Worm (Caenorhabditis elegans) whole organism, L4 larva: ENCODE results near the gene R09H10.7.
A peak's percentile ranks its signal among the peaks of the same experiment; 100 is the strongest.

Experiments used
- F49E8.2 ChIP-seq: sonication (generic microtip); optimal IDR thresholded peaks from 2 replicates; lab custom pipeline; 2016; ENCODE audit warnings: missing compliant biosample characterization, mild to moderate bottlenecking, missing genetic modification characterization, borderline replicate concordance
- ZK337.2 ChIP-seq: fragments of 200-800 bp; sonication (Bioruptor generic); IDR thresholded peaks from 2 replicates; pipeline ENCODE4 v1.3.6; 2022; ENCODE audit warnings: missing genetic modification reagents, missing genetic modification characterization, missing compliant biosample characterization
- ZK546.5 ChIP-seq, 2 experiments: sonication (generic microtip); optimal IDR thresholded peaks; 2 replicates each; lab custom pipeline; 2017; ENCODE audit warnings: missing biosample characterization in 2 of 2, missing genetic modification characterization in 2 of 2
- aha-1 ChIP-seq: fragments of 150-350 bp; peaks from one replicate; lab custom pipeline; 2014; ENCODE audit warnings: missing biosample characterization, missing genetic modification characterization
- ama-1 ChIP-seq: fragments of 150-350 bp; optimal IDR thresholded peaks from 2 replicates; lab custom pipeline; 2014; ENCODE audit warnings: inconsistent platforms, mixed read lengths
- attf-4 ChIP-seq: sonication (generic microtip); optimal IDR thresholded peaks from 3 replicates; lab custom pipeline; 2017; ENCODE audit warnings: missing biosample characterization, missing genetic modification characterization
- ceh-20 ChIP-seq: fragments of 200-800 bp; sonication (Bioruptor generic); IDR thresholded peaks from 2 replicates; pipeline ENCODE4 v1.3.6; 2022; ENCODE audit warnings: missing genetic modification reagents, missing genetic modification characterization, missing compliant biosample characterization
- ceh-28 ChIP-seq: fragments of 150-350 bp; optimal IDR thresholded peaks from 2 replicates; lab custom pipeline; 2014; ENCODE audit warnings: missing biosample characterization, missing genetic modification reagents, missing genetic modification characterization
- ceh-32 ChIP-seq: sonication (generic microtip); optimal IDR thresholded peaks from 2 replicates; lab custom pipeline; 2016; ENCODE audit warnings: mild to moderate bottlenecking, missing genetic modification characterization, missing compliant biosample characterization; ENCODE audit not compliant: poor library complexity
- ceh-44 ChIP-seq: fragments of 200-800 bp; sonication (Bioruptor generic); IDR thresholded peaks from 2 replicates; pipeline ENCODE4 v1.3.6; 2022; ENCODE audit warnings: missing genetic modification reagents, missing genetic modification characterization, missing compliant biosample characterization
- ceh-82 ChIP-seq: sonication (generic microtip); optimal IDR thresholded peaks from 2 replicates; lab custom pipeline; 2017; ENCODE audit warnings: missing biosample characterization, missing genetic modification characterization
- daf-16 ChIP-seq, 3 experiments: sonication (generic microtip); optimal IDR thresholded peaks; 2 replicates each; lab custom pipeline; 2016 to 2017; ENCODE audit warnings: missing genetic modification characterization in 3 of 3, missing genetic modification reagents in 3 of 3, mild to moderate bottlenecking in 2 of 3, missing compliant biosample characterization in 2 of 3, missing biosample characterization in 1 of 3, moderate library complexity in 1 of 3
- dmd-6 ChIP-seq: fragments of 200-800 bp; sonication (Bioruptor generic); IDR thresholded peaks from 2 replicates; pipeline ENCODE4 v1.3.6; 2022; ENCODE audit warnings: missing genetic modification reagents, missing genetic modification characterization, missing compliant biosample characterization
- dpl-1 ChIP-seq: fragments of 150-350 bp; optimal IDR thresholded peaks from 2 replicates; lab custom pipeline; 2014; ENCODE audit warnings: missing biosample characterization, missing genetic modification reagents, missing genetic modification characterization
- duxl-1 ChIP-seq: sonication (generic microtip); optimal IDR thresholded peaks from 2 replicates; lab custom pipeline; 2016; ENCODE audit warnings: mild to moderate bottlenecking, missing genetic modification characterization, moderate library complexity, missing compliant biosample characterization; ENCODE audit not compliant: poor library complexity
- fkh-10 ChIP-seq: fragments of 150-350 bp; optimal IDR thresholded peaks from 2 replicates; lab custom pipeline; 2014; ENCODE audit warnings: missing biosample characterization, missing genetic modification reagents, missing genetic modification characterization
- hif-1 ChIP-seq, 2 experiments: sonication (generic microtip); optimal IDR thresholded peaks; 2 replicates each; lab custom pipeline; 2016 to 2017; ENCODE audit warnings: missing compliant biosample characterization in 2 of 2, missing genetic modification characterization in 2 of 2, missing genetic modification reagents in 2 of 2, missing genotype in 2 of 2, mild to moderate bottlenecking in 1 of 2
- hlh-11 ChIP-seq: fragments of 200-800 bp; sonication (Bioruptor generic); optimal IDR thresholded peaks from 2 replicates; lab custom pipeline; 2018; ENCODE audit warnings: mild to moderate bottlenecking, missing genetic modification characterization, missing compliant biosample characterization
- lin-39 ChIP-seq: fragments of 150-350 bp; optimal IDR thresholded peaks from 2 replicates; lab custom pipeline; 2014; ENCODE audit warnings: missing biosample characterization, missing genetic modification reagents, missing genetic modification characterization
- lir-3 ChIP-seq: sonication (generic microtip); optimal IDR thresholded peaks from 2 replicates; lab custom pipeline; 2016; ENCODE audit warnings: mild to moderate bottlenecking, missing genetic modification characterization, missing compliant biosample characterization
- madf-9 ChIP-seq: fragments of 200-800 bp; sonication (Bioruptor generic); conservative IDR thresholded peaks from 2 replicates; pipeline ENCODE4 v1.3.6; 2022; ENCODE audit warnings: missing genetic modification reagents, missing genetic modification characterization, missing compliant biosample characterization
- mdl-1 ChIP-seq, 2 experiments: fragments of 150-350 bp in 1 of 2; sonication (generic microtip) in 1 of 2; optimal IDR thresholded peaks; 2 replicates each; lab custom pipeline; 2014 to 2017; ENCODE audit warnings: missing biosample characterization in 2 of 2, missing genetic modification characterization in 2 of 2
- nhr-102 ChIP-seq: sonication (generic microtip); optimal IDR thresholded peaks from 2 replicates; lab custom pipeline; 2016; ENCODE audit warnings: mild to moderate bottlenecking, missing genetic modification characterization, moderate library complexity, missing compliant biosample characterization
- nhr-111 ChIP-seq: fragments of 200-800 bp; sonication (Bioruptor generic); optimal IDR thresholded peaks from 2 replicates; lab custom pipeline; 2018; ENCODE audit warnings: mild to moderate bottlenecking, missing genetic modification characterization, missing compliant biosample characterization
- nhr-25 ChIP-seq: sonication (generic microtip); optimal IDR thresholded peaks from 2 replicates; lab custom pipeline; 2017; ENCODE audit warnings: missing genetic modification characterization, mild to moderate bottlenecking, missing compliant biosample characterization, antibody characterized with exemption, moderate library complexity, borderline replicate concordance; ENCODE audit not compliant: insufficient read depth
- nhr-28 ChIP-seq: fragments of 150-350 bp; optimal IDR thresholded peaks from 2 replicates; lab custom pipeline; 2014; ENCODE audit warnings: missing biosample characterization, missing genetic modification characterization
- nhr-6 ChIP-seq: fragments of 150-350 bp; optimal IDR thresholded peaks from 2 replicates; lab custom pipeline; 2014; ENCODE audit warnings: missing biosample characterization, missing genetic modification characterization
- nhr-76 ChIP-seq: fragments of 150-350 bp; optimal IDR thresholded peaks from 2 replicates; lab custom pipeline; 2014; ENCODE audit warnings: missing biosample characterization, missing genetic modification characterization
- pha-4 ChIP-seq, 2 experiments: fragments of 150-350 bp in 1 of 2; fragments of 200-800 bp in 1 of 2; sonication (Bioruptor generic) in 1 of 2; IDR thresholded peaks in 1 of 2; optimal IDR thresholded peaks in 1 of 2; 2 replicates each; pipeline versions ENCODE4 v1.3.6 to Lab custom; 2014 to 2022; ENCODE audit warnings: missing genetic modification characterization in 2 of 2, missing genetic modification reagents in 2 of 2, missing biosample characterization in 1 of 2, missing compliant biosample characterization in 1 of 2
- php-3 ChIP-seq: fragments of 200-800 bp; sonication (Bioruptor generic); IDR thresholded peaks from 2 replicates; pipeline ENCODE4 v1.3.6; 2022; ENCODE audit warnings: missing genetic modification reagents, missing genetic modification characterization, missing compliant biosample characterization
- rbr-2 ChIP-seq: sonication (generic microtip); optimal IDR thresholded peaks from 2 replicates; lab custom pipeline; 2016; ENCODE audit warnings: missing genotype, missing genetic modification characterization, missing compliant biosample characterization
- saeg-2 ChIP-seq: fragments of 200-800 bp; sonication (Bioruptor generic); IDR thresholded peaks from 2 replicates; pipeline ENCODE4 v1.3.6; 2022; ENCODE audit warnings: missing genetic modification reagents, missing genetic modification characterization, missing compliant biosample characterization
- spr-1 ChIP-seq: sonication (generic microtip); optimal IDR thresholded peaks from 2 replicates; lab custom pipeline; 2016; ENCODE audit warnings: mild to moderate bottlenecking, missing genetic modification characterization, missing compliant biosample characterization
- tag-97 ChIP-seq: fragments of 200-800 bp; sonication (Bioruptor generic); IDR thresholded peaks from 2 replicates; pipeline ENCODE4 v1.3.6; 2022; ENCODE audit warnings: missing genetic modification characterization, missing compliant biosample characterization
- tra-1 ChIP-seq: fragments of 200-800 bp; sonication (Bioruptor generic); IDR thresholded peaks from 2 replicates; pipeline ENCODE4 v1.3.6; 2022; ENCODE audit warnings: missing genetic modification reagents, missing genetic modification characterization, missing compliant biosample characterization
- unc-62 ChIP-seq, 3 experiments: fragments of 150-350 bp in 1 of 3; sonication (generic microtip); optimal IDR thresholded peaks in 2 of 3; peaks in 1 of 3; 1 replicate in 1 of 3; 2 replicates in 2 of 3; lab custom pipeline; 2014 to 2017; ENCODE audit warnings: missing biosample characterization in 3 of 3, missing genetic modification characterization in 3 of 3, missing genetic modification reagents in 3 of 3, missing genotype in 1 of 3
- zfp-3 ChIP-seq: fragments of 200-800 bp; sonication (Bioruptor generic); conservative IDR thresholded peaks from 2 replicates; pipeline ENCODE4 v1.3.6; 2022; ENCODE audit warnings: missing genetic modification reagents, missing genetic modification characterization, missing compliant biosample characterization
- zip-11 ChIP-seq: fragments of 200-800 bp; sonication (Bioruptor generic); IDR thresholded peaks from 2 replicates; pipeline ENCODE4 v1.3.6; 2022; ENCODE audit warnings: missing genetic modification characterization, missing compliant biosample characterization
- ztf-7 ChIP-seq: fragments of 150-350 bp; optimal IDR thresholded peaks from 2 replicates; lab custom pipeline; 2014; ENCODE audit warnings: missing biosample characterization, missing genetic modification characterization

R09H10.7 gene

DNA sequence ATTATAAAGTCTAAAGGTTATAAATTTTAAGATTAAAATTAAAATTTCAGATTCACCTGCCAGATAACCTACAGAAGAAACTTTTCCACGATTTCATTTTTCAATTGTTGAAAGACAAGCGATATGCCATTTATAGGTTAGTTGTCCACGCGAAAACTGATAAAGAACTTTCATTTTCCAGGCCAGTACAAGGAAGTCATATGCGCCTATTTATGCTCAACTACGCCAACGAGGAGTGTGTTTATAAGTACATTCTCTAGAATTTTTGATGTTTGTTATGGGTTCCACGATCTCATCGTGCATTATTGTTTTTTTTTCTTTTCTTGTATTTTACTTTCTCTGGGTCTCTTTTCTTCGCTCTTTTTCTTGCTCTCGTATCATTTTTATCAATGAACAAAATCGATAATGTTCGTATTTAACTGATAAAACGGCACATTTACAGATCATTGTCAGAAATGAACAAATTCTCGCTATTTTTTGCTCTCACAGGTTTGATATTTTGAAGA, 14.3 kb upstream of the R09H10.7 start, which contains the start of gene R09H10.3:
Gene R09H10.3 (plus strand): TSS at position 456 of the 506 bp plus-strand sequence.
- TF ChIP-seq nhr-28, result peak; percentile 14
- TF ChIP-seq zfp-3, result no peak
- no peak for TF ChIP-seq ceh-82 (tag; lab: Kevin White, UChicago)
- peak; percentile 45 for TF ChIP-seq aha-1 (tag; lab: Kevin White, UChicago)
- TF ChIP-seq nhr-6 (tag; lab: Kevin White, UChicago), result no peak
- TF ChIP-seq mdl-1 (tag; optimal IDR thresholded peaks at IDR 0.05; lab: Kevin White, UChicago), result peak in 1 of 2 experiments; percentile 21
- no peak for TF ChIP-seq nhr-25 (tag; lab: Kevin White, UChicago)
- no peak for TF ChIP-seq zip-11
- no peak for TF ChIP-seq rbr-2
- TF ChIP-seq ama-1 (lab: Kevin White, UChicago), result no peak
- no peak for TF ChIP-seq daf-16 (GFP tag; optimal IDR thresholded peaks at IDR 0.05; lab: Kevin White, UChicago)
- TF ChIP-seq daf-16 (tag; optimal IDR thresholded peaks at IDR 0.05; lab: Kevin White, UChicago), result peak; percentile 86
- no peak for TF ChIP-seq ceh-28 (tag; lab: Kevin White, UChicago)
- no peak for TF ChIP-seq hif-1 (tag; optimal IDR thresholded peaks at IDR 0.05; lab: Kevin White, UChicago)
- TF ChIP-seq dmd-6 (GFP tag; lab: Robert Waterston, UW), result no peak; the same call in 1 of the 2 replicates
- no peak for TF ChIP-seq php-3 (GFP tag; lab: Robert Waterston, UW)
- TF ChIP-seq pha-4 (GFP tag; IDR thresholded peaks at IDR 0.05; lab: Robert Waterston, UW), result no peak
- no peak for TF ChIP-seq pha-4 (tag; optimal IDR thresholded peaks at IDR 0.05; lab: Kevin White, UChicago)
- TF ChIP-seq F49E8.2 (tag; lab: Kevin White, UChicago), result no peak
- no peak for TF ChIP-seq lin-39 (tag; lab: Kevin White, UChicago)
- TF ChIP-seq madf-9 (GFP tag; lab: Robert Waterston, UW), result no peak
- TF ChIP-seq lir-3, result no peak
- no peak for TF ChIP-seq nhr-102
- no peak for TF ChIP-seq ceh-20
- TF ChIP-seq, all 104 proteins: peak for 4

DNA sequence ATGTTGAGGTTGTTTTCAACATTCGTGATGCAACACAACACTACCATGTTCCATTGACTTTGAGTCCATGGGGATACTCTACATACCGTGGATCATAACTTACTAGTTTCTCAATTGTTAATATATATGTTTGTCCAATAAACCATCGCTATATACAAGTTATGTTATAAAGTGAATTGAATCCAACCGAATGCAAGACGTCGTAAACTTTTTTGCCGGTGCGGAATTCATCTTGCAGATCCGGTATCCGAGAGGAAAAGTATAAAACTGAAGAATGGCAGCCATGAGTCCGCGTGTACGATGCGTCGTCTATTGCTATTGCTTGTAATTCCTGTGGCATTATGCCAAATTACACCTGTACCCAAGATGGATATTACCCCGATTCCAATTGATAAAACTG, 12.6 kb upstream of the R09H10.7 start, which contains the start of gene R09H10.6:
Gene R09H10.6 (plus strand): TSS at position 301 of the 400 bp plus-strand sequence.
- no peak for TF ChIP-seq ceh-32 (tag; lab: Kevin White, UChicago)
- TF ChIP-seq unc-62 (GFP tag; optimal IDR thresholded peaks at IDR 0.05 in 1 of 2; lab: Kevin White, UChicago), result peak in 1 of 2 experiments; percentile 63
- no peak for TF ChIP-seq unc-62 (tag; optimal IDR thresholded peaks at IDR 0.05; lab: Kevin White, UChicago)
- TF ChIP-seq, all 104 proteins: peak for 1

DNA sequence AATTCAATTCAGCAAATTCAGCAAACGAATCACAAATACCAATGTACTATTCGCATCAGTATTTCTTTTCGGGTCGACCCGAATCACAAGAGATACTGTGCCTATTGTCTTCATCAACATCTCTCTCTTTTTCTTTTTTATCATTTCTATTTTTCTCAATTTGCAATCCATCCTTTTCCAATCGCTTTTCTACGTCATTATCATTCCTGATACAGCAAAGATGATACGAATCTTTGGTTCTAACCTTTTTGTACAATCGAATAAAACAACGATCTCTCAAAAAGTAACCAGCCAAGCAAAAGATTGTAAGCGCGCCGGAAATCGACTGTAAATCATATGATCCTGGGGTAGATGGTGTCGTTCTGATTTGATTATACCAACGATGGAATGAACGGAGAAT, 11.0 kb upstream of the R09H10.7 start:
- TF ChIP-seq ceh-44 (no peak), attf-4 (tag; lab: Kevin White, UChicago) (no peak), nhr-111 (GFP tag; lab: Kevin White, UChicago) (no peak), tag-97 (GFP tag; lab: Robert Waterston, UW) (no peak), spr-1 (tag; lab: Kevin White, UChicago) (no peak), aha-1 (tag; lab: Kevin White, UChicago) (no peak), nhr-28 (peak; percentile 48), dmd-6 (GFP tag; lab: Robert Waterston, UW) (peak; percentile 11; the same call in 1 of the 2 replicates), nhr-76 (tag; lab: Kevin White, UChicago) (peak; percentile 39)

DNA sequence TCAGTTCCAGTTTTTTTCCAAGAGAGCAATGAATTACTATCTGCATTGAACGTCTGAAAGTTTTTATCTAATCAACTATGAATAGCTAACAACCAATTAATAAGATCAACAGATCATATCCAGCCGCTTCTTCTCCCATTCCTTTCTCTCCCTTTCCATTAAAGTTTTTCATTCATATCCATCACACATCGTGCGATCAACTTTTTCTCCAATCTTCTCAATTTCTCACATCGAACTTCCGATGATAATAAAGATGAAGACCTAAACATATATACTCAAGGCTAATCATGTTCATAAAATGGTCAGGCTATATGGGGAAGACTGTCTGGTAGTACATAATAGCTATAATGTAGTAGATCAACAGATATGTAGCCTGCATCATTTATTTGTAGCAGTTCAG, 8.6 kb upstream of the R09H10.7 start:
- TF ChIP-seq nhr-111 (GFP tag; lab: Kevin White, UChicago) (no peak), ztf-7 (tag; lab: Kevin White, UChicago) (no peak), ZK546.5 (tag; optimal IDR thresholded peaks at IDR 0.05; lab: Kevin White, UChicago) (no peak), ZK337.2 (GFP tag; lab: Robert Waterston, UW) (no peak), ceh-20 (no peak), fkh-10 (no peak), tra-1 (GFP tag; lab: Robert Waterston, UW) (no peak), dpl-1 (GFP tag; lab: Kevin White, UChicago) (no peak), saeg-2 (GFP tag; lab: Robert Waterston, UW) (no peak), duxl-1 (tag; lab: Kevin White, UChicago) (no peak), hlh-11 (tag; lab: Kevin White, UChicago) (no peak)
